Worm (Caenorhabditis elegans) whole organism, L1 larva: ENCODE data around the gene T04F8.8.

Source experiments
- C34B4.2 ChIP-seq: sonication (generic microtip); optimal IDR thresholded peaks from 2 replicates; lab custom pipeline; 2017; ENCODE audit warnings: mild to moderate bottlenecking, missing genetic modification characterization, missing compliant biosample characterization
- Y116A8C.19 ChIP-seq: sonication (generic microtip); optimal IDR thresholded peaks from 2 replicates; lab custom pipeline; 2016; ENCODE audit warnings: missing compliant biosample characterization, missing genetic modification characterization, borderline replicate concordance
- ama-1 ChIP-seq: fragments of 150-350 bp; optimal IDR thresholded peaks from 2 replicates; lab custom pipeline; 2014
- ceh-63 ChIP-seq: fragments of 200-800 bp; sonication (Bioruptor generic); optimal IDR thresholded peaks from 2 replicates; lab custom pipeline; 2018; ENCODE audit warnings: mild to moderate bottlenecking, missing genetic modification characterization, missing compliant biosample characterization
- ceh-88 ChIP-seq: fragments of 200-800 bp; sonication (Bioruptor generic); IDR thresholded peaks from 2 replicates; pipeline ENCODE4 v1.3.6; 2022; ENCODE audit warnings: missing genetic modification characterization, missing compliant biosample characterization
- dsc-1 ChIP-seq: sonication (generic microtip); optimal IDR thresholded peaks from 2 replicates; lab custom pipeline; 2016; ENCODE audit warnings: mild to moderate bottlenecking, missing genetic modification characterization, missing compliant biosample characterization
- efl-1 ChIP-seq, 4 experiments: fragments of 150-350 bp; optimal IDR thresholded peaks in 3 of 4; peaks in 1 of 4; 1 replicate in 1 of 4; 2 replicates in 3 of 4; lab custom pipeline; 2014; ENCODE audit warnings: missing biosample characterization in 2 of 4, missing genetic modification characterization in 2 of 4, missing genetic modification reagents in 2 of 4
- egl-13 ChIP-seq: sonication (generic microtip); optimal IDR thresholded peaks from 2 replicates; lab custom pipeline; 2016; ENCODE audit warnings: missing genotype, missing genetic modification reagents, missing genetic modification characterization, missing compliant biosample characterization
- egl-27 ChIP-seq, 2 experiments: fragments of 150-350 bp in 1 of 2; sonication (generic microtip); optimal IDR thresholded peaks; 3 replicates each; lab custom pipeline; 2017 to 2018; ENCODE audit warnings: missing biosample characterization in 2 of 2, missing genetic modification characterization in 2 of 2, missing genetic modification reagents in 2 of 2
- fkh-8 ChIP-seq: sonication (generic microtip); optimal IDR thresholded peaks from 2 replicates; lab custom pipeline; 2016; ENCODE audit warnings: mild to moderate bottlenecking, missing genetic modification characterization, missing compliant biosample characterization
- fos-1 ChIP-seq: fragments of 150-350 bp; optimal IDR thresholded peaks from 2 replicates; lab custom pipeline; 2014; ENCODE audit warnings: missing biosample characterization, missing genetic modification characterization
- grh-1 ChIP-seq: fragments of 200-800 bp; sonication (Bioruptor generic); IDR thresholded peaks from 2 replicates; pipeline ENCODE4 v1.3.6; 2022; ENCODE audit warnings: missing genetic modification reagents, missing genetic modification characterization, missing compliant biosample characterization
- isw-1 ChIP-seq: fragments of 200-800 bp; sonication (Bioruptor generic); IDR thresholded peaks from 2 replicates; pipeline ENCODE4 v1.3.6; 2022; ENCODE audit warnings: missing genetic modification characterization, missing compliant biosample characterization
- lin-13 ChIP-seq: fragments of 150-350 bp; optimal IDR thresholded peaks from 2 replicates; lab custom pipeline; 2014; ENCODE audit warnings: missing biosample characterization, missing genetic modification reagents, missing genetic modification characterization
- lin-14 ChIP-seq: fragments of 200-800 bp; sonication (Bioruptor generic); optimal IDR thresholded peaks from 2 replicates; lab custom pipeline; 2018; ENCODE audit warnings: mild to moderate bottlenecking, missing genetic modification characterization, moderate library complexity, missing compliant biosample characterization
- lin-39 ChIP-seq: fragments of 150-350 bp; optimal IDR thresholded peaks from 2 replicates; lab custom pipeline; 2014; ENCODE audit warnings: missing biosample characterization, missing genetic modification reagents, missing genetic modification characterization
- lir-3 ChIP-seq: sonication (generic microtip); optimal IDR thresholded peaks from 2 replicates; lab custom pipeline; 2016; ENCODE audit warnings: mild to moderate bottlenecking, missing genetic modification characterization, moderate library complexity, missing compliant biosample characterization; ENCODE audit not compliant: poor library complexity
- lsy-2 ChIP-seq, 2 experiments: fragments of 150-350 bp; optimal IDR thresholded peaks; 2 replicates each; lab custom pipeline; 2014; ENCODE audit warnings: missing biosample characterization in 2 of 2, missing genetic modification characterization in 2 of 2
- mdl-1 ChIP-seq, 2 experiments: fragments of 150-350 bp; optimal IDR thresholded peaks; 2 replicates each; lab custom pipeline; 2014 to 2017; ENCODE audit warnings: missing biosample characterization in 2 of 2, missing genetic modification characterization in 2 of 2, inconsistent platforms in 1 of 2
- nhr-11 ChIP-seq: fragments of 150-350 bp; optimal IDR thresholded peaks from 2 replicates; lab custom pipeline; 2014; ENCODE audit warnings: missing biosample characterization, missing genetic modification characterization
- nhr-12 ChIP-seq: sonication (generic microtip); optimal IDR thresholded peaks from 2 replicates; lab custom pipeline; 2017; ENCODE audit warnings: missing biosample characterization, missing genetic modification characterization
- nhr-20 ChIP-seq: sonication (generic microtip); optimal IDR thresholded peaks from 2 replicates; lab custom pipeline; 2016; ENCODE audit warnings: mild to moderate bottlenecking, missing genetic modification characterization, missing compliant biosample characterization
- nhr-71 ChIP-seq: sonication (generic microtip); optimal IDR thresholded peaks from 2 replicates; lab custom pipeline; 2016; ENCODE audit warnings: mild to moderate bottlenecking, missing genetic modification characterization, moderate library complexity, missing compliant biosample characterization
- nhr-77 ChIP-seq: fragments of 150-350 bp; optimal IDR thresholded peaks from 2 replicates; lab custom pipeline; 2014; ENCODE audit warnings: missing biosample characterization, missing genetic modification characterization
- nhr-85 ChIP-seq: sonication (generic microtip); peaks from one replicate; lab custom pipeline; 2016; ENCODE audit warnings: missing genetic modification characterization, inconsistent platforms, missing compliant biosample characterization
- pqm-1 ChIP-seq: sonication (generic microtip); optimal IDR thresholded peaks from 3 replicates; lab custom pipeline; 2017; ENCODE audit warnings: missing biosample characterization, missing genetic modification characterization
- skn-1 ChIP-seq: fragments of 150-350 bp; optimal IDR thresholded peaks from 2 replicates; lab custom pipeline; 2014; ENCODE audit warnings: missing biosample characterization, missing genetic modification characterization
- snpc-4 ChIP-seq: fragments of 150-350 bp; optimal IDR thresholded peaks from 2 replicates; lab custom pipeline; 2014; ENCODE audit warnings: missing biosample characterization, missing genetic modification characterization
- sox-4 ChIP-seq: sonication (generic microtip); optimal IDR thresholded peaks from 2 replicates; lab custom pipeline; 2016; ENCODE audit warnings: missing genetic modification characterization, missing compliant biosample characterization
- sptf-1 ChIP-seq: fragments of 150-350 bp; optimal IDR thresholded peaks from 2 replicates; lab custom pipeline; 2014; ENCODE audit warnings: missing biosample characterization, missing genetic modification characterization
- swsn-7 ChIP-seq: sonication (generic microtip); optimal IDR thresholded peaks from 2 replicates; lab custom pipeline; 2016; ENCODE audit warnings: missing genetic modification characterization, missing compliant biosample characterization
- tbx-2 ChIP-seq: sonication (generic microtip); optimal IDR thresholded peaks from 2 replicates; lab custom pipeline; 2016; ENCODE audit warnings: missing genetic modification characterization, missing compliant biosample characterization
- tlp-1 ChIP-seq: fragments of 150-350 bp; optimal IDR thresholded peaks from 2 replicates; lab custom pipeline; 2014; ENCODE audit warnings: missing biosample characterization, missing genetic modification characterization
- unc-62 ChIP-seq: fragments of 150-350 bp; optimal IDR thresholded peaks from 2 replicates; lab custom pipeline; 2014; ENCODE audit warnings: missing biosample characterization, missing genetic modification reagents, missing genetic modification characterization
- unc-86 ChIP-seq: sonication (generic microtip); optimal IDR thresholded peaks from 2 replicates; lab custom pipeline; 2016; ENCODE audit warnings: missing genetic modification characterization, missing compliant biosample characterization
- unc-98 ChIP-seq: fragments of 200-800 bp; sonication (Bioruptor generic); IDR thresholded peaks from 2 replicates; pipeline ENCODE4 v1.3.6; 2022; ENCODE audit warnings: missing genetic modification characterization, missing compliant biosample characterization
- vab-15 ChIP-seq: sonication (generic microtip); optimal IDR thresholded peaks from 2 replicates; lab custom pipeline; 2017; ENCODE audit warnings: missing genotype, mild to moderate bottlenecking, missing genetic modification characterization, missing compliant biosample characterization
- xbp-1 ChIP-seq: sonication (generic microtip); optimal IDR thresholded peaks from 2 replicates; lab custom pipeline; 2016; ENCODE audit warnings: missing genetic modification characterization, missing compliant biosample characterization
- ztf-11 ChIP-seq, 2 experiments: sonication (generic microtip); optimal IDR thresholded peaks; 2 replicates each; lab custom pipeline; 2016 to 2017; ENCODE audit warnings: missing genetic modification characterization in 2 of 2, missing biosample characterization in 1 of 2, missing compliant biosample characterization in 1 of 2

T04F8.8 gene

ce11 chrX:11607500-11607823 lies 39.8 kb upstream of the T04F8.8 start:
- no peak for TF ChIP-seq grh-1
- peak; percentile 38 for TF ChIP-seq sox-4 (tag; lab: Kevin White, UChicago)
- TF ChIP-seq fkh-8 (tag; lab: Kevin White, UChicago): peak; percentile 77
- TF ChIP-seq lsy-2 (tag; optimal IDR thresholded peaks at IDR 0.05; lab: Kevin White, UChicago): peak in 1 of 2 experiments; percentile 13
- peak; percentile 27 for TF ChIP-seq dsc-1 (tag; lab: Kevin White, UChicago)
- TF ChIP-seq unc-86 (tag; lab: Kevin White, UChicago): peak; percentile 70
- TF ChIP-seq egl-13: peak; percentile 43
- no peak for TF ChIP-seq tlp-1 (tag; lab: Kevin White, UChicago)
- TF ChIP-seq, all 84 proteins: peak for 6

DNA sequence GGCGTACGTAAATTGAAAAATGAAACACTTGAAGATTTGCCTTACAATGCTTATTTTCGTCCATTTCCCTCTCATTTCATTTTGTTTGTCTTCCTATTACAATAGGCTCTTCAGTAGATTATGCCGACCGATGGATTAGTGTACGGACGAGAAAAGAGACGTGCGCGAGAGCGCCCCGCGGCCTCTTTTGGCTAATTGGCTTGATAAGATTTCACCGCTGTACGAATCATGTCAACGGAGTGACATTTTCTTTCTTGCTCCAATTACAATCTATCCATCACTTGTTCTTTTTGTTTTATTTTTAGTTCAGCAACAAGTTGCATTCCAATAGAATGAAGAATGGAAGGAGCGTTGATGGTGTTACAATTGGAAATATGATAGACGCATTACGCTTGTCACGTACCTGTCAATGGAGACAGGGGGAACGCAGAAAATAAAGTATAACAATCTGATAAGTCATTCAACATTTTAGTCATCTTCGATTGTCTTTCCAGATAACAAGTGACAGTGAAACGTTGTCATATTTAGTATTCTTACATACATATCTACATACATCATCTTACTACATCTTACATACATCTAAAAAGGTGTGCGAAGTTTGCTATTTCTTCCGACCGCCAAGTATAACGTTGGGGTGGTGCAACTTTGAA lies 39.0 kb upstream of the T04F8.8 start:
- TF ChIP-seq lin-14: peak; percentile 36
- TF ChIP-seq dsc-1 (tag; lab: Kevin White, UChicago): peak; percentile 78
- TF ChIP-seq tbx-2 (tag; lab: Kevin White, UChicago): no peak
- TF ChIP-seq efl-1 (optimal IDR thresholded peaks at IDR 0.05; lab: Kevin White, UChicago): no peak
- TF ChIP-seq efl-1 (GFP tag; optimal IDR thresholded peaks at IDR 0.05 in 1 of 2; lab: Kevin White, UChicago): peak in 1 of 2 experiments; percentile 44

- no peak for TF ChIP-seq nhr-77 (tag; lab: Kevin White, UChicago)
- TF ChIP-seq unc-98 (GFP tag; lab: Robert Waterston, UW): no peak
- TF ChIP-seq C34B4.2 (tag; lab: Kevin White, UChicago): no peak
- TF ChIP-seq nhr-12 (tag; lab: Kevin White, UChicago): no peak
- TF ChIP-seq efl-1 (optimal IDR thresholded peaks at IDR 0.05; lab: Kevin White, UChicago): no peak
- peak in 1 of 2 experiments; percentile 57 for TF ChIP-seq efl-1 (GFP tag; optimal IDR thresholded peaks at IDR 0.05 in 1 of 2; lab: Kevin White, UChicago)
- no peak for TF ChIP-seq egl-27 (tag; optimal IDR thresholded peaks at IDR 0.05; lab: Kevin White, UChicago)
Measured at ce11 chrX:11617387-11617786, 29.9 kb upstream of the T04F8.8 start, which contains the start of gene F52D10.4. Gene F52D10.4, plus strand, starts transcription at chrX:11617470.

- TF ChIP-seq pqm-1 (tag; lab: Kevin White, UChicago) (no peak), nhr-85 (no peak), nhr-71 (tag; lab: Kevin White, UChicago) (no peak), sptf-1 (tag; lab: Kevin White, UChicago) (no peak), lin-13 (GFP tag; lab: Kevin White, UChicago) (no peak), unc-62 (no peak), sox-4 (tag; lab: Kevin White, UChicago) (no peak), skn-1 (tag; lab: Kevin White, UChicago) (no peak), fos-1 (tag; lab: Kevin White, UChicago) (no peak), tlp-1 (tag; lab: Kevin White, UChicago) (no peak)
Measured at ce11 chrX:11621997-11622396, 25.3 kb upstream of the T04F8.8 start, which contains the start of gene sto-3. Gene sto-3, minus strand, starts transcription at chrX:11622097.

DNA sequence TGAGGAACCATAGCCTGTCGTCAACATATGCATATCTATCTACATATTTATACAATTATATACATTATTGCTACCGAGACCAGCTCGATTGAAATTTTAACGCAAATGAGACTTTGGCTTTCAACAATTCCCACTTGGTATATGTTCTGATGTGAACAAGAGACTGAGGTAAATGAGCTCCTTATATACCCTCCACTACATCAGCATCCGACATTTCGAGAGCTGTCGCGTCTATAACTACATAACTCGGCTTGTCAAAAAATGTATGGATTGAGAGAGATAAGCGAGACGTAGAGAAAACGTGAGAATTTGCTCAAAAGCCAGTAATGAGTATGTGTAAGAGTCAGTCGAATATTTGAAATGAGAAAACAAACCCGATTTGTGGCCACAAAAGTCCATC lies 23.8 kb upstream of the T04F8.8 start:
- TF ChIP-seq fkh-8 (tag; lab: Kevin White, UChicago) (no peak), snpc-4 (peak; percentile 59)

DNA sequence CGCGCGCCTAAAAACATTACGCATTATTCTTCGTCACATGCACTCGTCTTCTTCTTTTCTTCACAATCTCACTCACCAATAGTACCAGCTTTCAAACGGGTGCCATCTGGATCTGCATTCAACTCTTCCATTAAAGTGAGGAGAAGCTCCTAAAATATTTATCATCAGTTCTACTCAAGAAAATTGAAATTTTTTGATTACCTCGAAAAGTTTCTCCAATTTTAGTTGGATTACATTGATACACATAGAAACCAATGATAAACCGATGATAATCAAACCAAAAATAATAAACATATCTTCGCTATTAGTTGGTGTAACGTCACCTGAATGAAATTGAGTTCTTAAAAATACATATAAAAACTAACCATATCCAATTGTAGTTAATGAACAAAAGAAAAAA lies 22.6 kb upstream of the T04F8.8 start:
- TF ChIP-seq xbp-1 (tag; lab: Kevin White, UChicago) (no peak), dsc-1 (tag; lab: Kevin White, UChicago) (no peak), Y116A8C.19 (tag; lab: Kevin White, UChicago) (no peak), nhr-11 (no peak), nhr-12 (tag; lab: Kevin White, UChicago) (no peak), swsn-7 (no peak), vab-15 (tag; lab: Kevin White, UChicago) (no peak), lsy-2 (tag; optimal IDR thresholded peaks at IDR 0.05; lab: Kevin White, UChicago) (no peak), lir-3 (no peak), ama-1 (lab: Kevin White, UChicago) (no peak), mdl-1 (tag; optimal IDR thresholded peaks at IDR 0.05; lab: Kevin White, UChicago) (no peak), egl-13 (no peak), ceh-88 (GFP tag; lab: Robert Waterston, UW) (no peak), isw-1 (no peak), ceh-63 (GFP tag; lab: Kevin White, UChicago) (no peak), tlp-1 (tag; lab: Kevin White, UChicago) (no peak), ztf-11 (tag; optimal IDR thresholded peaks at IDR 0.05; lab: Kevin White, UChicago) (no peak), nhr-20 (no peak), lin-39 (tag; lab: Kevin White, UChicago) (no peak)
